Worm (Caenorhabditis elegans) whole organism, late embryonic: Measurements from ENCODE around the gene C48B4.9.

Experiments
- C08G9.2 ChIP-seq: sonication (generic microtip); optimal IDR thresholded peaks from 2 replicates; lab custom pipeline; 2016; ENCODE audit warnings: mild to moderate bottlenecking, missing genetic modification characterization, moderate library complexity, missing compliant biosample characterization
- C38D4.7 ChIP-seq: fragments of 200-800 bp; sonication (Bioruptor generic); optimal IDR thresholded peaks from 2 replicates; lab custom pipeline; 2018; ENCODE audit warnings: mild to moderate bottlenecking, missing genetic modification characterization, moderate library complexity, missing compliant biosample characterization
- K09A11.1 ChIP-seq: sonication (generic microtip); optimal IDR thresholded peaks from 2 replicates; lab custom pipeline; 2017; ENCODE audit warnings: antibody characterized with exemption, mild to moderate bottlenecking, missing genetic modification characterization, missing compliant biosample characterization; ENCODE audit not compliant: insufficient read depth
- T23F11.4 ChIP-seq: fragments of 200-800 bp; sonication (Bioruptor generic); optimal IDR thresholded peaks from 2 replicates; lab custom pipeline; 2018; ENCODE audit warnings: mild to moderate bottlenecking, missing genetic modification characterization, missing compliant biosample characterization
- ahr-1 ChIP-seq: sonication (generic microtip); optimal IDR thresholded peaks from 2 replicates; lab custom pipeline; 2016; ENCODE audit warnings: missing genetic modification characterization, missing compliant biosample characterization
- ama-1 ChIP-seq: fragments of 150-350 bp; optimal IDR thresholded peaks from 2 replicates; lab custom pipeline; 2014
- ceh-18 ChIP-seq: sonication (generic microtip); optimal IDR thresholded peaks from 2 replicates; lab custom pipeline; 2016; ENCODE audit warnings: missing genetic modification characterization, missing compliant biosample characterization
- ceh-2 ChIP-seq: sonication (generic microtip); optimal IDR thresholded peaks from 2 replicates; lab custom pipeline; 2016; ENCODE audit warnings: missing genotype, missing genetic modification characterization, missing compliant biosample characterization
- ceh-24 ChIP-seq: sonication (generic microtip); optimal IDR thresholded peaks from 2 replicates; lab custom pipeline; 2016; ENCODE audit warnings: mild to moderate bottlenecking, missing genetic modification characterization, missing compliant biosample characterization
- ceh-30 ChIP-seq: fragments of 150-350 bp; optimal IDR thresholded peaks from 2 replicates; lab custom pipeline; 2014; ENCODE audit warnings: missing biosample characterization, missing genetic modification characterization
- ceh-34 ChIP-seq: sonication (generic microtip); optimal IDR thresholded peaks from 2 replicates; lab custom pipeline; 2016; ENCODE audit warnings: mild to moderate bottlenecking, missing genetic modification characterization, missing compliant biosample characterization
- ceh-48 ChIP-seq: sonication (generic microtip); optimal IDR thresholded peaks from 2 replicates; lab custom pipeline; 2016; ENCODE audit warnings: missing genetic modification characterization, inconsistent platforms, missing compliant biosample characterization
- ceh-6 ChIP-seq: fragments of 200-800 bp; sonication (Bioruptor generic); optimal IDR thresholded peaks from 2 replicates; lab custom pipeline; 2018; ENCODE audit warnings: mild to moderate bottlenecking, missing genetic modification characterization, missing compliant biosample characterization
- dmd-4 ChIP-seq: sonication (generic microtip); optimal IDR thresholded peaks from 2 replicates; lab custom pipeline; 2016; ENCODE audit warnings: borderline replicate concordance, missing genetic modification characterization, missing compliant biosample characterization
- ets-4 ChIP-seq: sonication (generic microtip); optimal IDR thresholded peaks from 2 replicates; lab custom pipeline; 2016; ENCODE audit warnings: missing genetic modification characterization, missing compliant biosample characterization
- fkh-10 ChIP-seq: fragments of 150-350 bp; optimal IDR thresholded peaks from 2 replicates; lab custom pipeline; 2014; ENCODE audit warnings: missing biosample characterization, missing genetic modification reagents, missing genetic modification characterization
- fkh-6 ChIP-seq: sonication (generic microtip); optimal IDR thresholded peaks from 2 replicates; lab custom pipeline; 2016; ENCODE audit warnings: missing genetic modification characterization, missing compliant biosample characterization
- gmeb-2 ChIP-seq: sonication (generic microtip); optimal IDR thresholded peaks from 2 replicates; lab custom pipeline; 2016; ENCODE audit warnings: missing genetic modification characterization, inconsistent platforms, missing compliant biosample characterization
- hlh-13 ChIP-seq: fragments of 200-800 bp; sonication (Bioruptor generic); optimal IDR thresholded peaks from 2 replicates; lab custom pipeline; 2018; ENCODE audit warnings: mild to moderate bottlenecking, missing genetic modification characterization, missing compliant biosample characterization
- hlh-15 ChIP-seq: sonication (generic microtip); optimal IDR thresholded peaks from 2 replicates; lab custom pipeline; 2016; ENCODE audit warnings: missing genetic modification characterization, missing compliant biosample characterization
- hlh-6 ChIP-seq: sonication (generic microtip); optimal IDR thresholded peaks from 2 replicates; lab custom pipeline; 2016; ENCODE audit warnings: missing genotype, missing genetic modification characterization, missing compliant biosample characterization
- lim-6 ChIP-seq: sonication (generic microtip); optimal IDR thresholded peaks from 2 replicates; lab custom pipeline; 2016; ENCODE audit warnings: missing genetic modification characterization, missing compliant biosample characterization
- lin-11 ChIP-seq: fragments of 200-800 bp; sonication (Bioruptor generic); optimal IDR thresholded peaks from 2 replicates; lab custom pipeline; 2018; ENCODE audit warnings: mild to moderate bottlenecking, missing genetic modification characterization, missing compliant biosample characterization
- madf-2 ChIP-seq: sonication (generic microtip); optimal IDR thresholded peaks from 2 replicates; lab custom pipeline; 2017; ENCODE audit warnings: missing genetic modification characterization, missing compliant biosample characterization
- nfya-1 ChIP-seq: sonication (generic microtip); optimal IDR thresholded peaks from 2 replicates; lab custom pipeline; 2017; ENCODE audit warnings: missing genetic modification characterization, mild to moderate bottlenecking, missing compliant biosample characterization, antibody characterized with exemption, moderate library complexity
- nhr-232 ChIP-seq: sonication (generic microtip); optimal IDR thresholded peaks from 2 replicates; lab custom pipeline; 2016; ENCODE audit warnings: missing genetic modification characterization, missing compliant biosample characterization
- npax-4 ChIP-seq: sonication (generic microtip); optimal IDR thresholded peaks from 2 replicates; lab custom pipeline; 2016; ENCODE audit warnings: missing genetic modification characterization, missing compliant biosample characterization
- odd-2 ChIP-seq: sonication (generic microtip); optimal IDR thresholded peaks from 2 replicates; lab custom pipeline; 2017; ENCODE audit warnings: antibody characterized with exemption, mild to moderate bottlenecking, missing genetic modification characterization, missing compliant biosample characterization
- pax-1 ChIP-seq: fragments of 150-350 bp; optimal IDR thresholded peaks from 2 replicates; lab custom pipeline; 2014; ENCODE audit warnings: missing biosample characterization, missing genetic modification characterization
- pha-2 ChIP-seq: sonication (generic microtip); optimal IDR thresholded peaks from 2 replicates; lab custom pipeline; 2017; ENCODE audit warnings: mild to moderate bottlenecking, missing genetic modification characterization, missing compliant biosample characterization
- pha-4 ChIP-seq: fragments of 150-350 bp; optimal IDR thresholded peaks from 2 replicates; lab custom pipeline; 2018; ENCODE audit warnings: missing biosample characterization, missing genetic modification reagents, missing genetic modification characterization
- ref-2 ChIP-seq: sonication (generic microtip); optimal IDR thresholded peaks from 2 replicates; lab custom pipeline; 2016; ENCODE audit warnings: missing genetic modification characterization, missing compliant biosample characterization
- sdc-2 ChIP-seq: sonication (generic microtip); optimal IDR thresholded peaks from 2 replicates; lab custom pipeline; 2016; ENCODE audit warnings: missing genotype, missing genetic modification characterization, missing compliant biosample characterization
- sox-2 ChIP-seq: fragments of 200-800 bp; sonication (Bioruptor generic); IDR thresholded peaks from 2 replicates; pipeline ENCODE4 v1.3.6; 2022; ENCODE audit warnings: missing genetic modification reagents, missing genetic modification characterization, missing compliant biosample characterization
- sox-4 ChIP-seq: sonication (generic microtip); optimal IDR thresholded peaks from 2 replicates; lab custom pipeline; 2017; ENCODE audit warnings: mild to moderate bottlenecking, missing genetic modification characterization, inconsistent platforms, missing compliant biosample characterization
- tbx-2 ChIP-seq: sonication (generic microtip); optimal IDR thresholded peaks from 2 replicates; lab custom pipeline; 2016; ENCODE audit warnings: missing genetic modification characterization, missing compliant biosample characterization
- zip-5 ChIP-seq: sonication (generic microtip); optimal IDR thresholded peaks from 2 replicates; lab custom pipeline; 2016; ENCODE audit warnings: missing genetic modification characterization, missing compliant biosample characterization

The C48B4.9 gene

DNA sequence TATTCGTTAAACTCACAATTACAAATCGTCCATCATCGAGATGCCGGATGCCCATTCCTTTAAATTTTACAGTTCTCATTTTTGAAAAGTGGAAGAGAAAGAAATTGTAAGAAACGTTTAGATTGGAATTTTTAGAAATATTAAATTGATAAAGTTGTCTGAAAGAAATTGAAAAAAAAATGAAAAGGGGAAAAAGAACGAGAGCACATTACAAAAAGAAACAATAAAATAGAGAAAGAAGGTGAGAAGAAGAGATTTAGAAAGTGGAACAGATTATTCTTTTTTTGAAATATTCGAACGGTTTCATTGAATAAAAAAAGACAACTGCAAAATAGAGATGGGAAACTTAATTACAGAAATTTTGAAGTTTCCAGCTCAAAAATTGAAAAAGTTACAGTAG is 2.0 kb downstream of the C48B4.9 start, which contains the start of gene C48B4.8:
Gene C48B4.8, minus strand, starts transcription at position 101 of the 400 bp plus-strand sequence.
- TF ChIP-seq ceh-24 (tag; lab: Kevin White, UChicago): no peak
- TF ChIP-seq lim-6 (tag; lab: Kevin White, UChicago): no peak
- TF ChIP-seq ceh-30 (tag; lab: Kevin White, UChicago): no peak
- no peak for TF ChIP-seq ceh-6 (GFP tag; lab: Kevin White, UChicago)
- TF ChIP-seq, all 69 proteins: peak for 0

DNA sequence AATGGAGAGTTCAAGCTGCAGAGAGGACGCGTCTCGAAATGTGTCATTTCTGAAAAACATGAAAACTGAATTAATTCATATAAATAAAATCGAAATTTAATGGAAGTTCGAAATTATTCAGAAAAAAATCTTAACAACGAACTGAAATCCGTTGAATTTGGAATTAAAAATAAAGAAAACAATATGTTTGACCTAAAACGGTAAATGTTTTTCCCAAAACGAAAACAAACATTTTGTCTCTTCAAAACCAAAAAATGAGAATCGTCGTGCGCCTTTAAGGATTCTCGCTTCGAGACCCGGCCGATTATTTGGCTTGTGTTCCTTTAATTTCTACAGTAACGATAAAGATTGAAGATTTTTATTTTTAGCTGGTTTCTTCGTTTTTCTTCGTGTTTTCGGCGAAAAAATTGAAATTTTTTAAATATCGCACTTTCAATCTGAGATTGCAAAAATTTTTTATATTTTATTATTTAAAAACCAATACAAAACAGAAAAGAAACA is 3.7 kb downstream of the C48B4.9 start, which contains the start of gene C48B4.7:
Gene C48B4.7, minus strand, starts transcription at position 51 of the 501 bp plus-strand sequence.
- TF ChIP-seq ets-4 (tag; lab: Kevin White, UChicago): no peak
- TF ChIP-seq madf-2 (tag; lab: Kevin White, UChicago): no peak
- no peak for TF ChIP-seq C08G9.2 (tag; lab: Kevin White, UChicago)
- TF ChIP-seq sox-2 (GFP tag; lab: Robert Waterston, UW): no peak
- TF ChIP-seq dmd-4 (tag; lab: Kevin White, UChicago): no peak
- TF ChIP-seq ceh-2 (tag; lab: Kevin White, UChicago): no peak
- no peak for TF ChIP-seq T23F11.4
- TF ChIP-seq tbx-2 (tag; lab: Kevin White, UChicago): no peak
- no peak for TF ChIP-seq npax-4
- TF ChIP-seq lin-11 (tag; lab: Kevin White, UChicago): no peak
- TF ChIP-seq fkh-6 (tag; lab: Kevin White, UChicago): no peak
- no peak for TF ChIP-seq pha-4 (tag; lab: Kevin White, UChicago)
- no peak for TF ChIP-seq pax-1 (tag; lab: Kevin White, UChicago)
- TF ChIP-seq pha-2: no peak
- TF ChIP-seq ref-2 (tag; lab: Kevin White, UChicago): no peak
- no peak for TF ChIP-seq ceh-24 (tag; lab: Kevin White, UChicago)
- TF ChIP-seq fkh-10 (GFP tag; lab: Kevin White, UChicago): no peak

ce11 chrIII:9558463-9558862 is 4.7 kb downstream of the C48B4.9 start, which contains the start of gene C48B4.6:
Gene C48B4.6, minus strand, starts transcription at chrIII:9558563.
- TF ChIP-seq ama-1: no peak
- TF ChIP-seq fkh-10 (GFP tag; lab: Kevin White, UChicago): no peak
- no peak for TF ChIP-seq sox-4 (tag; lab: Kevin White, UChicago)
- no peak for TF ChIP-seq ceh-30 (tag; lab: Kevin White, UChicago)
- TF ChIP-seq odd-2: no peak
- TF ChIP-seq C08G9.2 (tag; lab: Kevin White, UChicago): no peak
- no peak for TF ChIP-seq zip-5 (tag; lab: Kevin White, UChicago)

ce11 chrIII:9556300-9556699 is 6.8 kb downstream of the C48B4.9 start, which contains the start of gene ZK1098.11:
Gene ZK1098.11, plus strand, starts transcription at chrIII:9556600.
- no peak for TF ChIP-seq hlh-15 (tag; lab: Kevin White, UChicago)
- TF ChIP-seq ahr-1: no peak
- TF ChIP-seq sox-4 (tag; lab: Kevin White, UChicago): no peak
- no peak for TF ChIP-seq ceh-34 (tag; lab: Kevin White, UChicago)
- no peak for TF ChIP-seq lin-11 (tag; lab: Kevin White, UChicago)
- TF ChIP-seq K09A11.1 (tag; lab: Kevin White, UChicago): no peak
- no peak for TF ChIP-seq madf-2 (tag; lab: Kevin White, UChicago)
- TF ChIP-seq ceh-48 (tag; lab: Kevin White, UChicago): no peak
- TF ChIP-seq sdc-2 (tag; lab: Kevin White, UChicago): no peak
- no peak for TF ChIP-seq ceh-18 (tag; lab: Kevin White, UChicago)
- no peak for TF ChIP-seq hlh-6 (tag; lab: Kevin White, UChicago)
- TF ChIP-seq nfya-1 (tag; lab: Kevin White, UChicago): no peak
- no peak for TF ChIP-seq hlh-13 (GFP tag; lab: Kevin White, UChicago)
- TF ChIP-seq pax-1 (tag; lab: Kevin White, UChicago): no peak
- TF ChIP-seq gmeb-2 (tag; lab: Kevin White, UChicago): no peak
- no peak for TF ChIP-seq ceh-6 (GFP tag; lab: Kevin White, UChicago)
- no peak for TF ChIP-seq C38D4.7 (GFP tag; lab: Kevin White, UChicago)
- TF ChIP-seq ceh-30 (tag; lab: Kevin White, UChicago): no peak
- no peak for TF ChIP-seq ceh-2 (tag; lab: Kevin White, UChicago)
- TF ChIP-seq nhr-232 (tag; lab: Kevin White, UChicago): no peak
